Fruit fly (Drosophila melanogaster): ENCODE results near the gene PolI.

PolI gene

dm6 chr3R:8233370-8233773 lies at the start of gene PolI (continued):
- TF ChIP-seq CG4282 (GFP tag; optimal IDR thresholded peaks at IDR 0.05) = no peak
- TF ChIP-seq Mrtf (GFP tag; IDR thresholded peaks at IDR 0.05) = no peak
- TF ChIP-seq nerfin-1 (tag; optimal IDR thresholded peaks at IDR 0.05) = no peak
- no peak for TF ChIP-seq Nf-YA (GFP tag; IDR thresholded peaks at IDR 0.05)
- no peak for TF ChIP-seq CG15073 (GFP tag; optimal IDR thresholded peaks at IDR 0.05)
- peak; percentile 16 for TF ChIP-seq HLH54F (GFP tag; optimal IDR thresholded peaks at IDR 0.05)
- peak; percentile 23 for TF ChIP-seq CG31365 (tag; optimal IDR thresholded peaks at IDR 0.05)
- no peak for TF ChIP-seq yki (optimal IDR thresholded peaks at IDR 0.05)
- no peak for TF ChIP-seq CG10366 (GFP tag; IDR thresholded peaks at IDR 0.05)
- no peak for TF ChIP-seq CG6689 (GFP tag; IDR thresholded peaks at IDR 0.05)
- TF ChIP-seq aop (GFP tag; IDR thresholded peaks at IDR 0.05) = no peak
- peak; percentile 20 for TF ChIP-seq NC2α (GFP tag; optimal IDR thresholded peaks at IDR 0.05)
- TF ChIP-seq CG5180 (GFP tag; optimal IDR thresholded peaks at IDR 0.05) = no peak
- peak; percentile 7 for TF ChIP-seq oc (tag; optimal IDR thresholded peaks at IDR 0.05)
- no peak for TF ChIP-seq C15 (GFP tag; IDR thresholded peaks at IDR 0.05)
- no peak for TF ChIP-seq seq (GFP tag; IDR thresholded peaks at IDR 0.05)
- TF ChIP-seq esg (GFP tag; conservative IDR thresholded peaks at IDR 0.05) = no peak
- peak; percentile 4 for TF ChIP-seq CG12744 (GFP tag; optimal IDR thresholded peaks at IDR 0.05)
- no peak for TF ChIP-seq CG7839 (tag; optimal IDR thresholded peaks at IDR 0.05)
- no peak for TF ChIP-seq btn (GFP tag; optimal IDR thresholded peaks at IDR 0.05)
- TF ChIP-seq Mad (GFP tag; optimal IDR thresholded peaks at IDR 0.05) = no peak
- no peak for TF ChIP-seq vnd (GFP tag; IDR thresholded peaks at IDR 0.05; ENCODE audit: partially characterized antibody)
- no peak for TF ChIP-seq mld (GFP tag; IDR thresholded peaks at IDR 0.05; ENCODE audit: partially characterized antibody)
- no peak for TF ChIP-seq ci (GFP tag; IDR thresholded peaks at IDR 0.05)
- TF ChIP-seq nau (GFP tag; optimal IDR thresholded peaks at IDR 0.05) = no peak
- peak; percentile 25 for TF ChIP-seq p53 (GFP tag; optimal IDR thresholded peaks at IDR 0.05)
- no peak for TF ChIP-seq bsh (GFP tag; optimal IDR thresholded peaks at IDR 0.05)
- TF ChIP-seq schlank (tag; optimal IDR thresholded peaks at IDR 0.05) = no peak
- no peak for TF ChIP-seq br (optimal IDR thresholded peaks at IDR 0.05)
- no peak for TF ChIP-seq CG17186 (GFP tag; optimal IDR thresholded peaks at IDR 0.05)
- peak; percentile 19 for TF ChIP-seq Camta (GFP tag; optimal IDR thresholded peaks at IDR 0.05)
- peak; percentile 36 for TF ChIP-seq zen (tag; optimal IDR thresholded peaks at IDR 0.05)
- TF ChIP-seq gsb-n (tag; optimal IDR thresholded peaks at IDR 0.05) = no peak
- no peak for TF ChIP-seq Lim3 (GFP tag; IDR thresholded peaks at IDR 0.05)
- no peak for TF ChIP-seq CG6175 (GFP tag; IDR thresholded peaks at IDR 0.05)
- TF ChIP-seq CG13894 (tag; optimal IDR thresholded peaks at IDR 0.05) = no peak
- no peak for TF ChIP-seq CG1233 (GFP tag; optimal IDR thresholded peaks at IDR 0.05)
- TF ChIP-seq CG9797 (GFP tag; optimal IDR thresholded peaks at IDR 0.05) = peak; percentile 57
- no peak for TF ChIP-seq klu (GFP tag; IDR thresholded peaks at IDR 0.05)
- peak; percentile 62 for TF ChIP-seq sug (tag; optimal IDR thresholded peaks at IDR 0.05)
- TF ChIP-seq dati (GFP tag; IDR thresholded peaks at IDR 0.05) = no peak
- no peak for TF ChIP-seq sr (GFP tag; IDR thresholded peaks at IDR 0.05)
- TF ChIP-seq mirr (GFP tag; optimal IDR thresholded peaks at IDR 0.05) = peak; percentile 22
- no peak for TF ChIP-seq HLHmδ (GFP tag; optimal IDR thresholded peaks at IDR 0.05)
- TF ChIP-seq cg (GFP tag; optimal IDR thresholded peaks at IDR 0.05) = no peak
- TF ChIP-seq wek (GFP tag; optimal IDR thresholded peaks at IDR 0.05) = no peak
- no peak for TF ChIP-seq ase (GFP tag; IDR thresholded peaks at IDR 0.05)
- TF ChIP-seq CG3847 (GFP tag; IDR thresholded peaks at IDR 0.05) = peak; percentile 91
- no peak for TF ChIP-seq CG13775 (GFP tag; optimal IDR thresholded peaks at IDR 0.05)
- no peak for TF ChIP-seq CG7271 (tag; optimal IDR thresholded peaks at IDR 0.05)
- TF ChIP-seq CG30403 (GFP tag; optimal IDR thresholded peaks at IDR 0.05) = no peak
- no peak for TF ChIP-seq gt (GFP tag; IDR thresholded peaks at IDR 0.05)
- TF ChIP-seq Doc3 (GFP tag; IDR thresholded peaks at IDR 0.05; ENCODE audit: partially characterized antibody) = no peak
